Worm (Caenorhabditis elegans) whole organism, young adult: Measurements from ENCODE around the gene pkg-2.

Experiments used
- B0035.1 ChIP-seq: sonication (generic microtip); optimal IDR thresholded peaks from 2 replicates; lab custom pipeline; 2016; ENCODE audit warnings: missing genetic modification characterization, mild to moderate bottlenecking, missing compliant biosample characterization, missing genotype, missing genetic modification reagents
- B0336.3 ChIP-seq: fragments of 200-800 bp; sonication (Bioruptor generic); IDR thresholded peaks from 2 replicates; pipeline ENCODE4 v1.3.6; 2022; ENCODE audit warnings: missing genetic modification characterization, missing compliant biosample characterization
- C17E4.6 ChIP-seq: fragments of 200-800 bp; sonication (Bioruptor generic); IDR thresholded peaks from 2 replicates; pipeline ENCODE4 v1.3.6; 2022; ENCODE audit warnings: missing genetic modification reagents, missing genetic modification characterization, missing compliant biosample characterization
- F22D6.2 ChIP-seq: sonication (generic microtip); optimal IDR thresholded peaks from 2 replicates; lab custom pipeline; 2016; ENCODE audit warnings: mild to moderate bottlenecking, missing genetic modification characterization, missing compliant biosample characterization
- F23B12.7 ChIP-seq: sonication (generic microtip); optimal IDR thresholded peaks from 2 replicates; lab custom pipeline; 2017; ENCODE audit warnings: missing genetic modification characterization, mild to moderate bottlenecking, missing compliant biosample characterization, antibody characterized with exemption, moderate library complexity; ENCODE audit not compliant: insufficient read depth
- F33H1.4 ChIP-seq: fragments of 200-800 bp; sonication (Bioruptor generic); IDR thresholded peaks from 2 replicates; pipeline ENCODE4 v1.3.6; 2022; ENCODE audit warnings: missing genetic modification reagents, missing genetic modification characterization, missing compliant biosample characterization
- F39B2.1 ChIP-seq: fragments of 200-800 bp; sonication (Bioruptor generic); IDR thresholded peaks from 2 replicates; pipeline ENCODE4 v1.3.6; 2022; ENCODE audit warnings: missing genetic modification reagents, missing genetic modification characterization, missing compliant biosample characterization
- F57A8.1 ChIP-seq: fragments of 200-800 bp; sonication (Bioruptor generic); optimal IDR thresholded peaks from 2 replicates; lab custom pipeline; 2018; ENCODE audit warnings: mild to moderate bottlenecking, missing genetic modification characterization, moderate library complexity, missing compliant biosample characterization
- T07F8.4 ChIP-seq: sonication (generic microtip); optimal IDR thresholded peaks from 2 replicates; lab custom pipeline; 2016; ENCODE audit warnings: mild to moderate bottlenecking, missing genetic modification characterization, moderate library complexity, missing compliant biosample characterization
- T26A5.8 ChIP-seq: sonication (generic microtip); optimal IDR thresholded peaks from 2 replicates; lab custom pipeline; 2016; ENCODE audit warnings: missing genetic modification characterization, missing compliant biosample characterization
- Y53F4B.3 ChIP-seq: fragments of 200-800 bp; sonication (Bioruptor generic); IDR thresholded peaks from 2 replicates; pipeline ENCODE4 v1.3.6; 2022; ENCODE audit warnings: missing genetic modification reagents, missing genetic modification characterization, missing compliant biosample characterization
- atf-7 ChIP-seq: sonication (generic microtip); optimal IDR thresholded peaks from 2 replicates; lab custom pipeline; 2017; ENCODE audit warnings: mild to moderate bottlenecking, missing genetic modification characterization, missing compliant biosample characterization
- cebp-1 ChIP-seq, 2 experiments: fragments of 200-800 bp in 1 of 2; sonication (Bioruptor generic) in 1 of 2; sonication (generic microtip) in 1 of 2; IDR thresholded peaks in 1 of 2; optimal IDR thresholded peaks in 1 of 2; 2 replicates each; pipeline versions ENCODE4 v1.3.6 to Lab custom; 2017 to 2022; ENCODE audit warnings: missing compliant biosample characterization in 2 of 2, missing genetic modification characterization in 2 of 2, mild to moderate bottlenecking in 1 of 2, missing genetic modification reagents in 1 of 2, moderate library complexity in 1 of 2
- ceh-79 ChIP-seq: sonication (generic microtip); optimal IDR thresholded peaks from 2 replicates; lab custom pipeline; 2017; ENCODE audit warnings: mild to moderate bottlenecking, missing genetic modification characterization, missing compliant biosample characterization
- chd-7 ChIP-seq: sonication (generic microtip); optimal IDR thresholded peaks from 2 replicates; lab custom pipeline; 2016; ENCODE audit warnings: mild to moderate bottlenecking, missing genetic modification characterization, moderate library complexity, missing compliant biosample characterization
- die-1 ChIP-seq: sonication (generic microtip); optimal IDR thresholded peaks from 2 replicates; lab custom pipeline; 2016; ENCODE audit warnings: missing genotype, mild to moderate bottlenecking, missing genetic modification characterization, missing compliant biosample characterization
- dpl-1 ChIP-seq: fragments of 150-350 bp; optimal IDR thresholded peaks from 2 replicates; lab custom pipeline; 2014; ENCODE audit warnings: missing biosample characterization, missing genetic modification reagents, missing genetic modification characterization
- him-1 ChIP-seq: sonication (generic microtip); optimal IDR thresholded peaks from 2 replicates; lab custom pipeline; 2016; ENCODE audit warnings: missing genotype, missing genetic modification reagents, missing genetic modification characterization, missing compliant biosample characterization
- hlh-26 ChIP-seq: fragments of 200-800 bp; sonication (Bioruptor generic); conservative IDR thresholded peaks from 2 replicates; pipeline ENCODE4 v1.3.6; 2022; ENCODE audit warnings: missing genetic modification reagents, missing genetic modification characterization, missing compliant biosample characterization
- hrde-1 ChIP-seq: sonication (generic microtip); optimal IDR thresholded peaks from 2 replicates; lab custom pipeline; 2016; ENCODE audit warnings: missing genetic modification characterization, mild to moderate bottlenecking, missing compliant biosample characterization, moderate library complexity, missing genotype, missing genetic modification reagents, borderline replicate concordance
- lin-26 ChIP-seq: fragments of 200-800 bp; sonication (Bioruptor generic); IDR thresholded peaks from 2 replicates; pipeline ENCODE4 v1.3.6; 2022; ENCODE audit warnings: missing genetic modification reagents, missing genetic modification characterization, missing compliant biosample characterization
- lin-54 ChIP-seq: fragments of 200-800 bp; sonication (Bioruptor generic); optimal IDR thresholded peaks from 2 replicates; lab custom pipeline; 2018; ENCODE audit warnings: mild to moderate bottlenecking, missing genetic modification characterization, missing compliant biosample characterization
- lsl-1 ChIP-seq: fragments of 200-800 bp; sonication (Bioruptor generic); optimal IDR thresholded peaks from 2 replicates; lab custom pipeline; 2018; ENCODE audit warnings: mild to moderate bottlenecking, missing genetic modification characterization, moderate library complexity, missing compliant biosample characterization
- lsy-27 ChIP-seq: sonication (generic microtip); optimal IDR thresholded peaks from 2 replicates; lab custom pipeline; 2017; ENCODE audit warnings: missing genetic modification characterization, mild to moderate bottlenecking, missing compliant biosample characterization, antibody characterized with exemption, missing genotype, borderline replicate concordance; ENCODE audit not compliant: insufficient read depth
- madf-10 ChIP-seq: sonication (generic microtip); optimal IDR thresholded peaks from 2 replicates; lab custom pipeline; 2016; ENCODE audit warnings: mild to moderate bottlenecking, missing genetic modification characterization, missing compliant biosample characterization
- madf-3 ChIP-seq: fragments of 200-800 bp; sonication (Bioruptor generic); IDR thresholded peaks from 2 replicates; pipeline ENCODE4 v1.3.6; 2022; ENCODE audit warnings: missing genetic modification reagents, missing genetic modification characterization, missing compliant biosample characterization
- madf-6 ChIP-seq: fragments of 200-800 bp; sonication (Bioruptor generic); IDR thresholded peaks from 2 replicates; pipeline ENCODE4 v1.3.6; 2022; ENCODE audit warnings: missing genetic modification reagents, missing genetic modification characterization, missing compliant biosample characterization
- mcd-1 ChIP-seq: fragments of 200-800 bp; sonication (Bioruptor generic); IDR thresholded peaks from 2 replicates; pipeline ENCODE4 v1.3.6; 2022; ENCODE audit warnings: missing genetic modification reagents, missing genetic modification characterization, missing compliant biosample characterization
- mes-4 ChIP-seq: sonication (generic microtip); optimal IDR thresholded peaks from 2 replicates; lab custom pipeline; 2016; ENCODE audit warnings: missing genotype, missing genetic modification characterization, missing compliant biosample characterization
- nfya-1 ChIP-seq: sonication (generic microtip); optimal IDR thresholded peaks from 2 replicates; lab custom pipeline; 2017; ENCODE audit warnings: antibody characterized with exemption, missing compliant biosample characterization, missing genetic modification characterization, borderline replicate concordance; ENCODE audit not compliant: insufficient read depth
- nhr-120 ChIP-seq: fragments of 200-800 bp; sonication (Bioruptor generic); IDR thresholded peaks from 2 replicates; pipeline ENCODE4 v1.3.6; 2022; ENCODE audit warnings: missing genetic modification characterization, missing compliant biosample characterization
- nhr-80 ChIP-seq: sonication (generic microtip); optimal IDR thresholded peaks from 2 replicates; lab custom pipeline; 2016; ENCODE audit warnings: missing genetic modification characterization, missing compliant biosample characterization
- pbrm-1 ChIP-seq: fragments of 200-800 bp; sonication (Bioruptor generic); IDR thresholded peaks from 2 replicates; pipeline ENCODE4 v1.3.6; 2022; ENCODE audit warnings: missing genetic modification reagents, missing genetic modification characterization, missing compliant biosample characterization
- rpc-1 ChIP-seq, 2 experiments: fragments of 150-350 bp in 1 of 2; sonication (generic microtip) in 1 of 2; optimal IDR thresholded peaks; 2 replicates each; lab custom pipeline; 2014 to 2018; ENCODE audit warnings: missing biosample characterization in 1 of 2, missing genetic modification characterization in 1 of 2, missing genetic modification reagents in 1 of 2, missing genotype in 1 of 2
- sdz-38 ChIP-seq: sonication (generic microtip); optimal IDR thresholded peaks from 2 replicates; lab custom pipeline; 2016; ENCODE audit warnings: missing genotype, missing genetic modification characterization, missing compliant biosample characterization
- snpc-1.1 ChIP-seq: sonication (generic microtip); optimal IDR thresholded peaks from 2 replicates; lab custom pipeline; 2017; ENCODE audit warnings: missing genetic modification characterization, mild to moderate bottlenecking, missing compliant biosample characterization, antibody characterized with exemption, moderate library complexity, missing genotype, missing genetic modification reagents; ENCODE audit not compliant: insufficient read depth
- sptf-2 ChIP-seq: fragments of 200-800 bp; sonication (Bioruptor generic); optimal IDR thresholded peaks from 2 replicates; lab custom pipeline; 2018; ENCODE audit warnings: mild to moderate bottlenecking, missing genetic modification characterization, missing compliant biosample characterization
- xnd-1 ChIP-seq: sonication (generic microtip); optimal IDR thresholded peaks from 2 replicates; lab custom pipeline; 2016; ENCODE audit warnings: missing genotype, missing genetic modification reagents, missing genetic modification characterization, missing compliant biosample characterization
- zfh-2 ChIP-seq: fragments of 200-800 bp; sonication (Bioruptor generic); conservative IDR thresholded peaks from 2 replicates; pipeline ENCODE4 v1.3.6; 2022; ENCODE audit warnings: missing genetic modification reagents, missing genetic modification characterization, missing compliant biosample characterization
- ztf-3 ChIP-seq: fragments of 200-800 bp; sonication (Bioruptor generic); optimal IDR thresholded peaks from 2 replicates; lab custom pipeline; 2018; ENCODE audit warnings: mild to moderate bottlenecking, missing genetic modification characterization, missing compliant biosample characterization

pkg-2 gene

ce11 chrIV:8538659-8539173 is 18.0 kb downstream of the pkg-2 start, which contains the start of gene hyl-1 (continued):
- no peak for TF ChIP-seq T26A5.8 (tag; lab: Kevin White, UChicago)
- peak; percentile 35; the same call in 1 of the 2 replicates for TF ChIP-seq madf-6 (GFP tag; lab: Robert Waterston, UW)
- no peak for TF ChIP-seq F22D6.2 (tag; lab: Kevin White, UChicago)
- peak; percentile 71 for TF ChIP-seq lsl-1 (GFP tag; lab: Kevin White, UChicago)
- TF ChIP-seq dpl-1 (GFP tag; lab: Kevin White, UChicago), result no peak
- 0 out of 2 replicates have a peak, but pooled peaks have one; percentile 9 for TF ChIP-seq F33H1.4 (GFP tag; lab: Robert Waterston, UW)
- TF ChIP-seq lin-26, result no peak

- TF ChIP-seq nhr-80 (tag; lab: Kevin White, UChicago) (peak; percentile 44), lsy-27 (tag; lab: Kevin White, UChicago) (no peak), sdz-38 (no peak), die-1 (tag; lab: Kevin White, UChicago) (no peak), B0035.1 (no peak), chd-7 (tag; lab: Kevin White, UChicago) (no peak), ztf-3 (GFP tag; lab: Kevin White, UChicago) (no peak), cebp-1 (GFP tag; IDR thresholded peaks at IDR 0.05; lab: Robert Waterston, UW) (no peak; the same call in 1 of the 2 replicates), cebp-1 (tag; optimal IDR thresholded peaks at IDR 0.05; lab: Kevin White, UChicago) (peak; percentile 26)
These were observed 19.0 kb downstream of the pkg-2 start for ce11 chrIV:8539645-8540044.

- TF ChIP-seq zfh-2 (GFP tag; lab: Robert Waterston, UW), result no peak
- TF ChIP-seq nhr-80 (tag; lab: Kevin White, UChicago), result peak; percentile 76
- TF ChIP-seq lin-54, result peak; percentile 2
These were observed 19.6 kb downstream of the pkg-2 start for ce11 chrIV:8540268-8540667.

ce11 chrIV:8542272-8542671 is 21.6 kb downstream of the pkg-2 start:
- TF ChIP-seq nhr-80 (tag; lab: Kevin White, UChicago), result peak; percentile 81
- no peak for TF ChIP-seq nhr-120 (GFP tag; lab: Robert Waterston, UW)
- TF ChIP-seq rpc-1 (optimal IDR thresholded peaks at IDR 0.05; lab: Kevin White, UChicago), result no peak
- no peak for TF ChIP-seq rpc-1 (tag; optimal IDR thresholded peaks at IDR 0.05; lab: Kevin White, UChicago)
- peak; percentile 39 for TF ChIP-seq atf-7 (tag; lab: Kevin White, UChicago)
- no peak for TF ChIP-seq sptf-2 (GFP tag; lab: Kevin White, UChicago)
- TF ChIP-seq, all 124 proteins: peak for 2

- TF ChIP-seq F57A8.1 (GFP tag; lab: Kevin White, UChicago), result no peak
- no peak for TF ChIP-seq hrde-1
- no peak for TF ChIP-seq nfya-1 (tag; lab: Kevin White, UChicago)
- TF ChIP-seq madf-3 (GFP tag; lab: Robert Waterston, UW), result no peak
- TF ChIP-seq ceh-79 (tag; lab: Kevin White, UChicago), result no peak
- no peak for TF ChIP-seq Y53F4B.3
- no peak for TF ChIP-seq hlh-26
- TF ChIP-seq die-1 (tag; lab: Kevin White, UChicago), result no peak
- no peak for TF ChIP-seq C17E4.6 (GFP tag; lab: Robert Waterston, UW)
- TF ChIP-seq B0336.3 (GFP tag; lab: Robert Waterston, UW), result no peak
- no peak for TF ChIP-seq T07F8.4
- TF ChIP-seq snpc-1.1, result no peak
- no peak for TF ChIP-seq pbrm-1 (GFP tag; lab: Robert Waterston, UW)
- TF ChIP-seq madf-10 (tag; lab: Kevin White, UChicago), result no peak
- no peak for TF ChIP-seq mcd-1
- no peak for TF ChIP-seq mes-4 (tag; lab: Kevin White, UChicago)
- TF ChIP-seq xnd-1 (tag; lab: Kevin White, UChicago), result no peak
- no peak for TF ChIP-seq him-1 (tag; lab: Kevin White, UChicago)
- TF ChIP-seq F23B12.7 (tag; lab: Kevin White, UChicago), result no peak
- TF ChIP-seq F39B2.1 (GFP tag; lab: Robert Waterston, UW), result no peak
These were observed 38.4 kb downstream of the pkg-2 start, which contains the start of gene npr-22 for ce11 chrIV:8559132-8559531. Gene npr-22 (plus strand): TSS chrIV:8559432.
